Worm (Caenorhabditis elegans): ENCODE results near the gene oac-40.

DNA sequence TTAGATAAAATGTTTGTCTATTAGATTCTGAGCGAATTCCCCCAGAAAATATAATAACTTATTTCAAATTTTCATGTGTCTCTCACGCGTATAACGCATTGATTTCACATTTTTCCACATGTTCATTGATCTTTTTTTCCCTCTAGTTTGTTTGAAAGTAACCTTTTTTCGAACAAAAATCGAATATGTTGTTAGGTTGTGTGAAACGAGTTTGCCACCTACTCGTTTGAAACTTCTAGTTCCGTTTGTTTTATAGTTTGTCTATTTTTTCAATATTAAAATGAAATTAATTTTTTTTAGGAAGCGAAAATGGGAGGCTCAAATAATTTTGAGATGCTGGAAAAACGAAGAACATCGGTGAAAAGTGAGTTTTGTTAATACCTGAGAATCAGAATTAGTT is 13.7 kb downstream of the oac-40 start, which contains the start of gene C25E10.5:
- TF ChIP-seq snpc-4 (tag; optimal IDR thresholded peaks at IDR 0.05) (no peak), nhr-11 (tag; optimal IDR thresholded peaks at IDR 0.05) (no peak), ztf-11 (tag; optimal IDR thresholded peaks at IDR 0.05) (no peak), nhr-23 (tag; optimal IDR thresholded peaks at IDR 0.05) (no peak), mab-5 (tag; optimal IDR thresholded peaks at IDR 0.05) (no peak), aly-2 (tag; optimal IDR thresholded peaks at IDR 0.05) (no peak), lin-39 (tag; optimal IDR thresholded peaks at IDR 0.05) (no peak), egl-27 (tag; optimal IDR thresholded peaks at IDR 0.05) (no peak), mdl-1 (tag; optimal IDR thresholded peaks at IDR 0.05) (no peak), nhr-237 (tag; optimal IDR thresholded peaks at IDR 0.05) (no peak), unc-62 (GFP tag; optimal IDR thresholded peaks at IDR 0.05) (no peak), unc-39 (tag; optimal IDR thresholded peaks at IDR 0.05) (no peak), fos-1 (tag; optimal IDR thresholded peaks at IDR 0.05) (no peak), lin-13 (GFP tag; optimal IDR thresholded peaks at IDR 0.05) (no peak)
